Fruit fly (Drosophila melanogaster): ENCODE measurements around the gene E2f1.

dm6 chr3R:21635181-21635580 lies 25.5 kb downstream of the E2f1 start:
- TF ChIP-seq CG8478 (optimal IDR thresholded peaks at IDR 0.05), result no peak
- TF ChIP-seq CTCF (optimal IDR thresholded peaks at IDR 0.05), result no peak

Data from S2 (cell line).